Worm (Caenorhabditis elegans): Measurements from ENCODE around the gene mak-2.

mak-2 gene

DNA sequence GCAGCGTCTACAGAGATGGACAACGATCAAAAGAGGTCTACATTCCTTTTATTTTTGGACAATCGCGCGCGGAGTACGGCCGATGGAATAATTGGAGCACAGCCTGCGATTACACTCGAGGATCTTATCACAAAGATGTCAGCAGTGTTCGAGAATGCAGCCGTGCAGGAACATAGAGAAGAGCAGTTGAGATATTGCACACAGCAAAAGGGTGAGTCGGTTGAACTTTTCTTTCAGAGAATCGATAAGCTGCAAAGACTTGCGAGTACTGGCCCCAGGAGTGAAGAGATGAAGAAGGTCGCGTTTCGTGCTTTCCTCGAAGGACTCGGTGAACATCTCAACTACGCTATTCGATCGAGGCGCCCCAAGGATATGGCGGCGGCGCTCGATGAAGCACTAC is 29.7 kb downstream of the mak-2 start:
- no peak for TF ChIP-seq unc-62 (GFP tag; optimal IDR thresholded peaks at IDR 0.05)

DNA sequence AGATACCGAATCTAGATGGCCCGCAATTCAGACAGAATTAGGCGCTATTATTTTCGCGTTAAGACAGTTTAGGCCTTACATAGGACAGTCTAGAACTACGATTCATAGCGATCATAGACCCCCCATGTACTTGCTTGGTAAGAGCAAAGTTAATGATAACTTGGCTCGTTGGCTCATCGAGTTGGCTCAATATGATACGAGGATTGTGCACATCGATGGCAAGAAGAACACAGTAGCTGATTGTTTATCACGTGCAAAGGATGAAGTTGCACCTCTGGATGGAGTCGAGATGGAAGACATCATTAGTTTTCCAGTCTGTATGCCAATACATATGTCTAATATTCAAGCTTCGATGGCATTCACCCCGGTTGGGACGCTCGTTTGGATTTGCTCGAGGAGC is 32.5 kb downstream of the mak-2 start:
- TF ChIP-seq unc-62 (GFP tag; optimal IDR thresholded peaks at IDR 0.05) = no peak

DNA sequence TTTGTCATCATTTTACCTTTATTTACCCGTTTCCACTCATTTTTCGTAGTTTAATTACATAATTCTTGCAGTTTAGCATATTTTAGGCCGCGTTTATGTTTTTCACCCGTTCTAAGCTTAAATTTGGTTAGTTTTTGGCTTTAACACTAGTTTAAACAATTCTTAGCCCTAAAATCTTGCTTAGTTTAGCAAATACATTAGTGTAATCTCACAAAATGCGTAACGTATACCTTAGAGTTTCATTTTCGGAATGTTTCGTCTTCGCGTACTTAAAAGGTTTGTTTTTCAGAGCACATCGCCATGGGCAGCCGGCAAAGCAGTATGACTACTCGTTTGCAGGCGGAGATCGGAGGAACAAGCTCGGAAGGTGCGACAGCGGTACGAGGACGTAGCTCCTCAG is 34.5 kb downstream of the mak-2 start, which contains the start of gene F58H7.5:
TSS of gene F58H7.5 (plus strand) at position 301 of the 400 bp plus-strand sequence.
- TF ChIP-seq unc-62 (GFP tag; optimal IDR thresholded peaks at IDR 0.05) = no peak

DNA sequence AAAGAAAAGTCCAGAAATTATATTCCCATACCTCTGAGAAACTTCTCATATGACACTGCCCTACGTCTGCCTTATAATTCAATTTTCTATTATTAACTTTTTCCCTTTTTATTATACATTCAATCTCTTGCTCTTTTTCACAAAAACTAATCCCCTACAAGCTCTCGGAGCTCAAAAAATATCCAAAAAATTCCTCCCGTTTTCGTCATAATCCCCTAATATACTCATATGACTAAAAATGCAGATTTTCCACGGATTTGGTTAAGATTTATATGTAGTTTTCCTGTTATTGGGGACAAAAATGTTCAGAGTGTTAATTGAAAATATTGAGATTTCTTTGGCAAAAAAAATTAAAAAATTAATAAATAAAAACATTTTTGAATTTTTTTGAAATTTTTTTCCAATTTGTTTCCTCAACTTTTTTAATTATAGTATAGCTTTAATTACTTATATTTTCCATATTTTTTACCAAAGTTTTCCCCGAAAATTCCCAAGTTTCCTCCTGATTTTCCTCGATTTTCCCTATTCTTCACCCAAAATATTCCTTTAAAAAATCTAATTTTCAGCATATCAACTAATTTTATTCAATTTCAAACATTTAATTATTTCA is 39.3 kb downstream of the mak-2 start, which contains the start of gene lgc-30:
TSS of gene lgc-30 (plus strand) at position 560 of the 610 bp plus-strand sequence.
- TF ChIP-seq unc-62 (GFP tag; optimal IDR thresholded peaks at IDR 0.05) = no peak

DNA sequence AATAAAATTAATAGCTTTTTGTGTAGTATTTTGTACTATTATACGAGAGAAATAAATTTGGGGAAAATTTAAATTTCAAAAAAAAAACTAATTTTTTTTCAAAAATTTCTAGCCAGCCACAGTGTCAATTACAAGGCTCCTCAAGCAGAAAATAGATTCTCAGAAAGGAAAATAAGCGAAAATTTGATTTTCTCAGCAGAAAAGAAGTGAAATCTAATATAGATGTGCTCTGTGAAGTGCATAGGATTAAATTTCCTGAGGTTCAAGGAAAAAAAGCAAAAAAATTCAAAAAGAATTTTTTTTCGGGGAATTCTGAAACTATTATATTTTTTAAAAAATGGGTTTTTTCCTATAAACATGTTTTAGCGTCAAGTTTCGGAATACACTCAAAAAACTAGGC is 42.4 kb downstream of the mak-2 start:
- no peak for TF ChIP-seq unc-62 (GFP tag; optimal IDR thresholded peaks at IDR 0.05)

DNA sequence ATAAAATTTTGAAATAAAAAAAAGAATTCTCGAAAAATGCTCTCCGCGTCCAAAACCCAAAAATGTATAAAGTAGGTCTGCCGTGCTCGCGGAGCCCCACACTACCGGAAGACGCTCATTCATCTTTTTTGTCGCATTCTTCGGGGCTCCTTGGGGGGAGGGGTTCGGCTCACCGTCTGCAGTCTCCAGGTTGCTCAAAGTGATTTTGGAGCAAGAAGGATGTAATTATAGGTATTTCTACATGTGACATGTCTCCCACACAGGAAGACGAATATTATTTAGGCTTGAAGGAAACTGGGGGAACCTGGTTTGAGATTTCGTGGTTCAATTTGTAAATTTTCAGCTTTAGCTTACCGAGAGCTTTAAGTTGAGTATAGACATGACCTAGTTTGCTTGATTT is 50.6 kb downstream of the mak-2 start, which contains the start of gene F58H7.1:
TSS of gene F58H7.1 (minus strand) at position 101 of the 400 bp plus-strand sequence.
- no peak for TF ChIP-seq unc-62 (GFP tag; optimal IDR thresholded peaks at IDR 0.05)

Data from whole organism, dauer.